Worm (Caenorhabditis elegans) whole organism, L4/young adult: ENCODE data around the gene T07F12.4.

Source experiments
- W03F9.2 ChIP-seq: fragments of 150-350 bp; optimal IDR thresholded peaks from 2 replicates; lab custom pipeline; 2014; ENCODE audit warnings: missing biosample characterization, missing genetic modification characterization
- dao-5 ChIP-seq: sonication (generic microtip); optimal IDR thresholded peaks from 2 replicates; lab custom pipeline; 2016; ENCODE audit warnings: missing genotype, missing genetic modification characterization, moderate library complexity, missing compliant biosample characterization
- him-1 ChIP-seq: sonication (generic microtip); optimal IDR thresholded peaks from 2 replicates; lab custom pipeline; 2016; ENCODE audit warnings: missing genotype, missing genetic modification reagents, missing genetic modification characterization, missing compliant biosample characterization

The T07F12.4 gene

DNA sequence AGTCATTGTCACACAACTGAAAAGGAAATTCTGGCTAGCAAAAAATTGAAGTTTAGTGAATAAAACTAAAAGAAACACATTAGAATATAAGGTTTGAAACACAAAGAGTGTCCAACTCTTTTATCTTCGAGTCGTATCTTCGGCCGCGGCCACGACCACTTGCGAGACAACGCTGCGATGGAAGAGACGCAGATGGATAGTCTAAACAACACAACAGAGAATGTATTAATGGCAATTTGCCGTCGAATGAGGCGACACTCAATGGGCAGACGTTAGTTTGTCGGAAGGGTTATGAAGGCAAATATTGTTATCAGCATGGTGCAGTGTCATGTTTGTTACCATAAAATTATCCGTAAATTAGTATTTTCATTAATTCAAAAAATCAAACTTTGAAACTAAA lies 47.6 kb downstream of the T07F12.4 start, which contains the start of gene F39C12.1:
Gene F39C12.1, minus strand, starts transcription at position 136 of the 400 bp plus-strand sequence.
- TF ChIP-seq dao-5 (no peak), him-1 (no peak), W03F9.2 (no peak)
